Fruit fly (Drosophila melanogaster) S2 (cell line): Measurements from ENCODE around the gene CG7497.

Experiments
- CG8478 ChIP-seq: fragments of >200 bp; optimal IDR thresholded peaks from 2 replicates; lab custom pipeline; 2018
- CTCF ChIP-seq, 2 experiments: fragments of >200 bp; optimal IDR thresholded peaks; 2 replicates each; lab custom pipeline; 2018

DNA sequence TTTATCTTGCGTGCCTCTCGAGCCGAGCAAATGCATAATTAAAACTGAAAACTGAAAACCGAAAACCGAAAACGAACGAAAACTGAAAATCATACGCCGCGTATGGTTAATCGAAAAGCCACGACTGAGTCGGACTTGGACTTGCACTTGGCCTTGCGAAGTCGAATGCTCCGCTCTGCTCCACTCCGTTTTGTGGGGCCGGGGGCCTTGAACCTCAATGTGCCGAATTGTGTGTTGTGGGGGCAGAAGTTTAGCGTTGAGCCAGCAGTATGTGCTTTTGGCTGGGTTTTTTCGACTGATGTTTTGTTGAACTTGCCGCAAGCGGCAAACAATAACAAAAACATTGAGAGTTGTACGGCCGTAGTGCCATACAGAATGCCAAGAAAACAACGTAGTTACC lies 18.0 kb upstream of the CG7497 start:
- no peak for TF ChIP-seq CG8478 (lab: Kevin White, UChicago)
- TF ChIP-seq CTCF (optimal IDR thresholded peaks at IDR 0.05; lab: Kevin White, UChicago) = no peak
